Worm (Caenorhabditis elegans) whole organism, young adult: ENCODE measurements around the gene cpr-9.

Experiments used
- akir-1 ChIP-seq: fragments of 200-800 bp; sonication (Bioruptor generic); optimal IDR thresholded peaks from 2 replicates; lab custom pipeline; 2018; ENCODE audit warnings: mild to moderate bottlenecking, missing genetic modification characterization, moderate library complexity, missing compliant biosample characterization
- dpl-1 ChIP-seq: fragments of 150-350 bp; optimal IDR thresholded peaks from 2 replicates; lab custom pipeline; 2014; ENCODE audit warnings: missing biosample characterization, missing genetic modification reagents, missing genetic modification characterization
- let-607 ChIP-seq, 2 experiments: fragments of 200-800 bp in 1 of 2; sonication (Bioruptor generic) in 1 of 2; sonication (generic microtip) in 1 of 2; optimal IDR thresholded peaks; 2 replicates each; lab custom pipeline; 2016 to 2018; ENCODE audit warnings: mild to moderate bottlenecking in 2 of 2, missing compliant biosample characterization in 2 of 2, missing genetic modification characterization in 2 of 2, moderate library complexity in 2 of 2, missing genotype in 1 of 2

- no peak for TF ChIP-seq akir-1
- no peak for TF ChIP-seq dpl-1 (GFP tag; lab: Kevin White, UChicago)
- no peak for TF ChIP-seq let-607 (tag; optimal IDR thresholded peaks at IDR 0.05; lab: Kevin White, UChicago)
These were observed 7.0 kb upstream of the cpr-9 start, which contains the start of gene C52E4.12 for ce11 chrV:11995862-11996261.
